Worm (Caenorhabditis elegans) whole organism, early embryonic: ENCODE measurements around the gene nhr-230.

Experiments used
- B0310.2 ChIP-seq: sonication (generic microtip); optimal IDR thresholded peaks from 2 replicates; lab custom pipeline; 2016; ENCODE audit warnings: mild to moderate bottlenecking, missing genetic modification characterization, missing compliant biosample characterization
- F13C5.2 ChIP-seq: sonication (generic microtip); optimal IDR thresholded peaks from 2 replicates; lab custom pipeline; 2017; ENCODE audit warnings: mild to moderate bottlenecking, missing genetic modification characterization, inconsistent platforms, missing compliant biosample characterization
- aly-1 ChIP-seq: sonication (generic microtip); optimal IDR thresholded peaks from 2 replicates; lab custom pipeline; 2016; ENCODE audit warnings: missing genetic modification characterization, missing compliant biosample characterization
- ama-1 ChIP-seq: fragments of 150-350 bp; optimal IDR thresholded peaks from 2 replicates; lab custom pipeline; 2014
- ceh-13 ChIP-seq: fragments of 200-800 bp; sonication (Bioruptor generic); optimal IDR thresholded peaks from 2 replicates; lab custom pipeline; 2018; ENCODE audit warnings: mild to moderate bottlenecking, missing genetic modification characterization, missing compliant biosample characterization
- ceh-36 ChIP-seq: sonication (generic microtip); optimal IDR thresholded peaks from 2 replicates; lab custom pipeline; 2016; ENCODE audit warnings: missing genetic modification characterization, inconsistent platforms, missing compliant biosample characterization
- ets-7 ChIP-seq: sonication (generic microtip); optimal IDR thresholded peaks from 2 replicates; lab custom pipeline; 2016; ENCODE audit warnings: missing genotype, missing genetic modification characterization, missing compliant biosample characterization
- flt-1 ChIP-seq: fragments of 200-800 bp; sonication (Bioruptor generic); IDR thresholded peaks from 2 replicates; pipeline ENCODE4 v1.3.6; 2022; ENCODE audit warnings: missing genetic modification characterization, missing compliant biosample characterization
- hmbx-1 ChIP-seq: sonication (generic microtip); optimal IDR thresholded peaks from 2 replicates; lab custom pipeline; 2016; ENCODE audit warnings: mild to moderate bottlenecking, missing genetic modification characterization, missing compliant biosample characterization
- hmg-4 ChIP-seq: fragments of 200-800 bp; sonication (Bioruptor generic); optimal IDR thresholded peaks from 2 replicates; lab custom pipeline; 2018; ENCODE audit warnings: mild to moderate bottlenecking, missing genetic modification characterization, missing compliant biosample characterization
- hnd-1 ChIP-seq: sonication (generic microtip); optimal IDR thresholded peaks from 2 replicates; lab custom pipeline; 2016; ENCODE audit warnings: missing genetic modification characterization, missing compliant biosample characterization
- pes-1 ChIP-seq: fragments of 200-800 bp; sonication (Bioruptor generic); IDR thresholded peaks from 2 replicates; pipeline ENCODE4 v1.3.6; 2022; ENCODE audit warnings: missing genetic modification reagents, missing genetic modification characterization, missing compliant biosample characterization
- scrt-1 ChIP-seq: fragments of 200-800 bp; sonication (Bioruptor generic); IDR thresholded peaks from 2 replicates; pipeline ENCODE4 v1.3.6; 2022; ENCODE audit warnings: missing genetic modification characterization, missing compliant biosample characterization
- sea-1 ChIP-seq: fragments of 200-800 bp; sonication (Bioruptor generic); conservative IDR thresholded peaks from 2 replicates; pipeline ENCODE4 v1.3.6; 2022; ENCODE audit warnings: missing genetic modification characterization, missing compliant biosample characterization
- tbx-11 ChIP-seq: fragments of 200-800 bp; sonication (Bioruptor generic); IDR thresholded peaks from 2 replicates; pipeline ENCODE4 v1.3.6; 2022; ENCODE audit warnings: missing genetic modification characterization, missing compliant biosample characterization
- tbx-37 ChIP-seq: fragments of 200-800 bp; sonication (Bioruptor generic); conservative IDR thresholded peaks from 2 replicates; pipeline ENCODE4 v1.3.6; 2022; ENCODE audit warnings: missing genetic modification reagents, missing genetic modification characterization, missing compliant biosample characterization
- tra-4 ChIP-seq: sonication (generic microtip); optimal IDR thresholded peaks from 2 replicates; lab custom pipeline; 2017; ENCODE audit warnings: missing genetic modification characterization, missing compliant biosample characterization

Gene nhr-230

DNA sequence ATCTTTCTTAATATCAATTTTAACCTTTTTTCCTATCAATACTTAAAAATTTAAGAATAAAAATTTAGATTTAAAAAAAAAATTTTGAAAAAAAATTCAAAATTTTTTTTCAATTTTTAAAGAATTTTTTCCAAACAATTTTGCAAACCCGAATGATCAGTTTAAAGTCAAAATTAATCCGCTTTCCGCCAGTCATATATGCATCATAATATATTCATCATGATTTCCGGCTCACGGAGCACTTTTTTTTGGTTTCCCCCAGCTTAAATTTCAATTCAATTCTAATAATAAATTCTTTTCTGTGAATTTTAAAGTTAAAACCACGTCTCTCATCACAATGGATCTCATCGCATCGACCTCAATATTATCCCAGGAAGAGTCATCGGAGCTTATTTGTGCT lies at the start of gene nhr-230:
TSS of gene nhr-230 (plus strand) at position 301 of the 400 bp plus-strand sequence.
- TF ChIP-seq flt-1 (GFP tag; lab: Robert Waterston, UW): no peak
- no peak for TF ChIP-seq hmg-4 (GFP tag; lab: Kevin White, UChicago)
- no peak for TF ChIP-seq sea-1
- no peak for TF ChIP-seq hnd-1
- no peak for TF ChIP-seq ama-1 (lab: Kevin White, UChicago)
- TF ChIP-seq tra-4 (tag; lab: Kevin White, UChicago): no peak
- TF ChIP-seq tbx-37: no peak
- no peak for TF ChIP-seq ceh-13 (GFP tag; lab: Kevin White, UChicago)
- no peak for TF ChIP-seq pes-1
- TF ChIP-seq hmbx-1 (tag; lab: Kevin White, UChicago): no peak
- TF ChIP-seq ets-7 (tag; lab: Kevin White, UChicago): no peak
- no peak for TF ChIP-seq B0310.2 (tag; lab: Kevin White, UChicago)
- TF ChIP-seq ceh-36 (tag; lab: Kevin White, UChicago): no peak
- no peak for TF ChIP-seq scrt-1 (GFP tag; lab: Robert Waterston, UW)
- TF ChIP-seq aly-1 (tag; lab: Kevin White, UChicago): no peak
- no peak for TF ChIP-seq F13C5.2 (tag; lab: Kevin White, UChicago)
- TF ChIP-seq tbx-11: no peak

DNA sequence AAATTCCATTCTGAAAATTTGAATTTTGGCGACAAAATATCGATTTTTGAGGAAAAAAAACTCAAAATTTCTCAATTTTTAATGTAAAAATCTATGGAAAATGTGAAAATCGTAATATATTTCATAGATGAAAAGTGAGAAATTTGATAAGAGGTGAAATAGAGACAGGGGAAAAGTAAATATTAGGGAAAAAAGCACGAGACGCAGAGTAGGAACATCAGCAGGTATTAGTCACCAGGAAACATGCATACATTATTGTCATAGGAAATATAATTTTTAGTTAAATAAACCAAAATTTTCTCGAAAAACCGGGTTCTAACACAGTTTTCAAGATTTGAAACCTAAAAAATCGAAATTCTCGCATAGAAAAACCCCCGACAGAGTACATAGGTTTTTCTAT lies 45.8 kb upstream of the nhr-230 start, which contains the start of gene nhr-170:
TSS of gene nhr-170 (minus strand) at position 16 of the 400 bp plus-strand sequence.
- TF ChIP-seq scrt-1 (GFP tag; lab: Robert Waterston, UW) (no peak), hnd-1 (no peak), tbx-11 (no peak), flt-1 (GFP tag; lab: Robert Waterston, UW) (no peak), sea-1 (no peak), F13C5.2 (tag; lab: Kevin White, UChicago) (no peak), hmg-4 (GFP tag; lab: Kevin White, UChicago) (no peak), aly-1 (tag; lab: Kevin White, UChicago) (no peak), ets-7 (tag; lab: Kevin White, UChicago) (no peak), ama-1 (lab: Kevin White, UChicago) (no peak), ceh-13 (GFP tag; lab: Kevin White, UChicago) (no peak), hmbx-1 (tag; lab: Kevin White, UChicago) (no peak), ceh-36 (tag; lab: Kevin White, UChicago) (no peak), pes-1 (no peak), tbx-37 (no peak), tra-4 (tag; lab: Kevin White, UChicago) (no peak), B0310.2 (tag; lab: Kevin White, UChicago) (no peak)

ce11 chrV:18802077-18802476 lies 44.5 kb upstream of the nhr-230 start, which contains the start of gene C54E10.11:
TSS of gene C54E10.11 (minus strand) at chrV:18802177.
- TF ChIP-seq ama-1 (lab: Kevin White, UChicago): no peak
- no peak for TF ChIP-seq hmbx-1 (tag; lab: Kevin White, UChicago)
- TF ChIP-seq tbx-37: no peak
- TF ChIP-seq tbx-11: no peak
- TF ChIP-seq ceh-13 (GFP tag; lab: Kevin White, UChicago): no peak
- TF ChIP-seq B0310.2 (tag; lab: Kevin White, UChicago): no peak
- TF ChIP-seq tra-4 (tag; lab: Kevin White, UChicago): no peak
- no peak for TF ChIP-seq scrt-1 (GFP tag; lab: Robert Waterston, UW)
- no peak for TF ChIP-seq flt-1 (GFP tag; lab: Robert Waterston, UW)
- no peak for TF ChIP-seq sea-1

ce11 chrV:18803260-18803659 lies 43.3 kb upstream of the nhr-230 start, which contains the start of gene C54E10.10:
TSS of gene C54E10.10 (minus strand) at chrV:18803360.
- TF ChIP-seq scrt-1 (GFP tag; lab: Robert Waterston, UW) (no peak), sea-1 (no peak), ceh-13 (GFP tag; lab: Kevin White, UChicago) (no peak)

ce11 chrV:18806409-18806808 lies 40.2 kb upstream of the nhr-230 start, which contains the start of gene sri-10:
TSS of gene sri-10 (minus strand) at chrV:18806509.
- no peak for TF ChIP-seq tbx-37
- TF ChIP-seq B0310.2 (tag; lab: Kevin White, UChicago): no peak
- no peak for TF ChIP-seq ceh-13 (GFP tag; lab: Kevin White, UChicago)
- no peak for TF ChIP-seq ama-1 (lab: Kevin White, UChicago)
- TF ChIP-seq hmg-4 (GFP tag; lab: Kevin White, UChicago): no peak
- no peak for TF ChIP-seq sea-1
- TF ChIP-seq tbx-11: no peak
- no peak for TF ChIP-seq scrt-1 (GFP tag; lab: Robert Waterston, UW)
- TF ChIP-seq tra-4 (tag; lab: Kevin White, UChicago): no peak

DNA sequence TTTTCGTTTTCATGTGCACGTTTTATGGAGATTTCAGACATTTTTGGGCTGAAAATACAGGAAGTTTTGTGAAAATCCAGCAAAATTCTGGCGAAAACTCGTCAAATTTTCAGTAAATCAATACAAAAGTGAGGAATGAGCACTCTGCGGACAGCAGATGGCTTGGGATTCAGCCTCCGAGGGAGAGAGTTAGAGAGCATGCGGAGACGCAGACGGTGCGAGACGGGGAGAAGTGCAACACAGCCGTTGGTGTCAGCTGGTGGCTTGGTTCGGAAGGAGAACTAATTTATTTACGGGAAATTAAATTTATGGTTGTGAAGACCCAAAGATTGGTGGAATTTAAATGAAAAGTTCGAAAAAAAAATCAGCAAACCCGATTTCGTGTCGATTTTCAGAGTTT lies 38.0 kb upstream of the nhr-230 start, which contains the start of gene C54E10.6:
TSS of gene C54E10.6 (minus strand) at position 109 of the 400 bp plus-strand sequence.
- peak; percentile 43 for TF ChIP-seq F13C5.2 (tag; lab: Kevin White, UChicago)
- TF ChIP-seq scrt-1 (GFP tag; lab: Robert Waterston, UW): no peak
- TF ChIP-seq flt-1 (GFP tag; lab: Robert Waterston, UW): no peak

- TF ChIP-seq aly-1 (tag; lab: Kevin White, UChicago): no peak
- TF ChIP-seq hnd-1: no peak
- TF ChIP-seq tra-4 (tag; lab: Kevin White, UChicago): no peak
- TF ChIP-seq ets-7 (tag; lab: Kevin White, UChicago): no peak
- no peak for TF ChIP-seq tbx-37
- no peak for TF ChIP-seq flt-1 (GFP tag; lab: Robert Waterston, UW)
- TF ChIP-seq ceh-13 (GFP tag; lab: Kevin White, UChicago): no peak
- no peak for TF ChIP-seq B0310.2 (tag; lab: Kevin White, UChicago)
- no peak for TF ChIP-seq sea-1
- TF ChIP-seq scrt-1 (GFP tag; lab: Robert Waterston, UW): no peak
- TF ChIP-seq ceh-36 (tag; lab: Kevin White, UChicago): no peak
Observed at ce11 chrV:18810705-18811104, 35.9 kb upstream of the nhr-230 start, which contains the start of gene C54E10.3. TSS of gene C54E10.3 (plus strand) at chrV:18811005.

ce11 chrV:18811360-18811759 lies 35.2 kb upstream of the nhr-230 start, which contains the start of gene C54E10.7:
TSS of gene C54E10.7 (plus strand) at chrV:18811660.
- TF ChIP-seq hnd-1: no peak
- TF ChIP-seq hmg-4 (GFP tag; lab: Kevin White, UChicago): no peak
- no peak for TF ChIP-seq ets-7 (tag; lab: Kevin White, UChicago)
- TF ChIP-seq B0310.2 (tag; lab: Kevin White, UChicago): no peak
- no peak for TF ChIP-seq pes-1
- TF ChIP-seq sea-1: no peak
- no peak for TF ChIP-seq ama-1 (lab: Kevin White, UChicago)
- TF ChIP-seq tbx-11: no peak
- TF ChIP-seq tbx-37: no peak
- TF ChIP-seq F13C5.2 (tag; lab: Kevin White, UChicago): no peak
- no peak for TF ChIP-seq ceh-13 (GFP tag; lab: Kevin White, UChicago)
